Fruit fly (Drosophila melanogaster) whole organism, embryonic: ENCODE results near the gene Rift.

ENCODE experiments used
- CG8924 ChIP-seq: fragments of 200-800 bp; optimal IDR thresholded peaks from 3 replicates; lab custom pipeline; 2019; ENCODE audit warnings: missing biosample characterization, mild to moderate bottlenecking, missing genetic modification characterization, moderate library complexity
- Gsc ChIP-seq: fragments of 200-800 bp; sonication (Bioruptor generic); IDR thresholded peaks from 2 replicates; pipeline ENCODE4 v1.3.6; 2022; ENCODE audit warnings: missing biosample characterization, missing genetic modification characterization
- Nf-YA ChIP-seq: fragments of 200-800 bp; sonication (Bioruptor generic); IDR thresholded peaks from 2 replicates; pipeline ENCODE4 v1.3.6; 2022; ENCODE audit warnings: missing biosample characterization, missing genetic modification characterization
- br ChIP-seq: fragments of >200 bp; optimal IDR thresholded peaks from 2 replicates; lab custom pipeline; 2017
- caup ChIP-seq: fragments of 200-800 bp; sonication (Bioruptor generic); optimal IDR thresholded peaks from 3 replicates; lab custom pipeline; 2017; ENCODE audit warnings: missing biosample characterization, mild to moderate bottlenecking, missing genetic modification characterization, moderate library complexity; ENCODE audit not compliant: severe bottlenecking
- disco-r ChIP-seq: fragments of 200-800 bp; sonication (Bioruptor generic); optimal IDR thresholded peaks from 2 replicates; lab custom pipeline; 2016; ENCODE audit warnings: missing biosample characterization, missing genetic modification characterization
- dpn ChIP-seq, 2 experiments: fragments of 200-800 bp; sonication (Bioruptor generic); optimal IDR thresholded peaks; 3 replicates each; lab custom pipeline; 2016; ENCODE audit warnings: missing biosample characterization in 2 of 2, missing genetic modification characterization in 2 of 2
- eyg ChIP-seq: fragments of 200-800 bp; sonication (Bioruptor generic); optimal IDR thresholded peaks from 3 replicates; lab custom pipeline; 2016; ENCODE audit warnings: missing biosample characterization, missing genetic modification characterization
- ham ChIP-seq: fragments of 200-800 bp; sonication (Bioruptor generic); IDR thresholded peaks from 2 replicates; pipeline ENCODE4 v1.3.6; 2022; ENCODE audit warnings: missing biosample characterization, missing genetic modification characterization
- pzg ChIP-seq: fragments of 200-800 bp; sonication (Bioruptor generic); optimal IDR thresholded peaks from 3 replicates; lab custom pipeline; 2018; ENCODE audit warnings: missing biosample characterization, mild to moderate bottlenecking, missing genetic modification characterization, moderate library complexity

DNA sequence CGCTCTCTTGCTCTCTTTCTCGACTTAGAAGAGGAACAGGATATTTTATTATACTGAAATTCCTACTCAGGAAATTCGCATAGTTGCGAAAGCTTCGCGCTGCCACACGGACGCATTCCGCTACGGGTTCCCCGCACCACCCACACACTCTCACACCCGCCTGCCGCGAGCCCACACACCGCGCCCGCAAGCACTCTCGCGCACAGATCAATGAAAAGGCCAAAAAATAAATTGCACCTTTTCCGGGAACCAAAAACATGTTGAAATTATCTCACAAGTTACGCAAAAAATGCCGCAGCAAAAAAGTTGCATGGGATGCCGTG lies 3.0 kb upstream of the Rift start:
- TF ChIP-seq caup (GFP tag; lab: Kevin White, UChicago) (no peak), ham (no peak), CG8924 (tag; lab: Kevin White, UChicago) (no peak), eyg (GFP tag; lab: Kevin White, UChicago) (no peak), disco-r (no peak), Gsc (GFP tag; lab: Robert Waterston, UW) (no peak), dpn (GFP tag; optimal IDR thresholded peaks at IDR 0.05; lab: Kevin White, UChicago) (no peak), br (lab: Kevin White, UChicago) (no peak), Nf-YA (GFP tag; lab: Robert Waterston, UW) (no peak), pzg (GFP tag; lab: Kevin White, UChicago) (no peak)
